Worm (Caenorhabditis elegans): Measurements from ENCODE around the gene bris-1.
A peak's percentile ranks its signal among the peaks of the same experiment; 100 is the strongest.

bris-1 gene

DNA sequence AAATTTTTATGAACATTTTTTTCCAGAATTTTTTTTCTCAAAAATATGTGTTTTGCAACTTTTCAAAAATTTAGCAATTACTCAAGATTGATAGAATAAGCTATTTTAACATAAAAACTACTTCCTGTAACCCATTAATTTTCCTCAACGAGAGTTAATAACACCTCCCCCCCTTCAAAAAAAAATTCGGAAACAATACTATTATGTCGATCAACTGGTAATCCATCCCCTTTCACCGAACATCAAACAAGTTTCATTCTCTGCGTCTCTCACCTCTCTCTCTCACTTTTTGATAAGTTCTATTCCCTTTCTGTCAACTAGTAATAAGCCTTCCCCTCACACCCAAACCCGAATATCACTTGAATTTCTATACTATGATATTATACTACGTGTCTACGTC, 35.2 kb downstream of the bris-1 start, which contains the start of gene glct-6:
Gene glct-6, plus strand, starts transcription at position 301 of the 400 bp plus-strand sequence.
- no peak for TF ChIP-seq lin-13 (tag; optimal IDR thresholded peaks at IDR 0.05)
- no peak for TF ChIP-seq ceh-83 (GFP tag; optimal IDR thresholded peaks at IDR 0.05)
- no peak for TF ChIP-seq lin-32 (GFP tag; optimal IDR thresholded peaks at IDR 0.05)

DNA sequence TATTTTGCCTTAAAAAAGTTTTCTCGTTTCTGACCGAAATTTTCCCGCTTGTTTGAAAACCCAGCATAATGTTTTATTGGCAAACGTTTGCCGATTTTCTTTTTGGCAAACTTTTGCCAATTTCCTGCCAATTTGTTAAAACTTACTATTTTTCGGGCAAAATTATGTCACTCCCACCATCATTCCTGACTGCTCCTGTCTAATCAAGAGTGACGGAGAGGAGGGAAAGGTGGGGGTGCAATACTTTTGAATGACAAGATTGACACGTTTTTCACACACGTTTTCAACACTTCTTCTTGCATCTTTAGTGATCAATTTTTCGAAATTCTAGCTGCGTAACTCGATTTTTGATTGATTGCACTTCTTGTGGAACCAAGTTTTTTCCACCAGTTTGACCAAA, 37.6 kb downstream of the bris-1 start:
- peak; percentile 58 for TF ChIP-seq unc-62 (GFP tag; optimal IDR thresholded peaks at IDR 0.05)
- no peak for TF ChIP-seq sptf-1 (tag; optimal IDR thresholded peaks at IDR 0.05)

DNA sequence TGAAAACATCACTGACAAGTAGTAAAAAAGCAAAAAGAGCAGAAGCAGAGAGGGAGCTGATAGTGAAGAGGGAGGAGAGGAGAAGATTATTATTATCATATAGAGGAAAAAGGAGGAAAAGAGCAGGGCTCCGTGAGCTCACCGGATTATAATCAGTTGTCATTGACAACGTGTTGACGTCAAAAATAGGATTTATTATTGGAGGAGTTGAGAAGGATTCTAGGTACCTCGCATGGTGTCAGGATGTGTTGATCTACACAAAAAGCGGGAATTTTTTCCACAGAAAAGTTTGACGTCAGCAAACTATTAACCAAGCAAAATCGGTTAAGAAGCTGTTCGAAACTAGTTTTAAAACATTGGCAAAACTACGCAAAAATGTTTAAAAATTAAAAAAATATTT, 45.0 kb downstream of the bris-1 start:
- TF ChIP-seq blmp-1 (tag; optimal IDR thresholded peaks at IDR 0.05) (no peak), mls-2 (tag; optimal IDR thresholded peaks at IDR 0.05) (no peak), pha-4 (tag; optimal IDR thresholded peaks at IDR 0.05) (no peak), M03D4.4 (tag; optimal IDR thresholded peaks at IDR 0.05) (no peak), ceh-39 (tag; optimal IDR thresholded peaks at IDR 0.05) (no peak), unc-120 (tag; optimal IDR thresholded peaks at IDR 0.05; ENCODE audit: poor library complexity, severe bottlenecking) (no peak)

DNA sequence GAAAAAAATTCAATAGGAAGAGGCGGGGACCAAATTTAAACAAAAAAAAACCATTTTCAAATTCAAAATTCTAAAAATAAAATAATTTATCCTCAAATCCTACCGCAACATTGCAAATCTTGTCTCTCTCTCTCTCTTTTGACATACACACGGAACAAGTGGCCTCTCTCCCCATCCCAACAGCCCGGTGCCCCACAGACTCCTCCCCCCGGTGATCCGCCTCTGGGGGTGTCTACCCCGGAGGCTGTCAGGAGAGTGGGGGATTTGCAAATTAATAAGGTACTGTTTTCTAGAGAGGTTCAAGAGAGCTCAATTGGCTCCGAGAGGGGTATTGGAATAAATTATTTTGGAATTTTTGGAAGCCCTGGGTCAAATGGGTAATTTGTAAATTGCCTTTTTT, 51.4 kb downstream of the bris-1 start:
- TF ChIP-seq hlh-1 (tag; optimal IDR thresholded peaks at IDR 0.05) (peak; percentile 57), nhr-28 (tag; optimal IDR thresholded peaks at IDR 0.05) (no peak), unc-39 (tag; optimal IDR thresholded peaks at IDR 0.05) (no peak), mls-2 (tag; optimal IDR thresholded peaks at IDR 0.05) (peak; percentile 6)

DNA sequence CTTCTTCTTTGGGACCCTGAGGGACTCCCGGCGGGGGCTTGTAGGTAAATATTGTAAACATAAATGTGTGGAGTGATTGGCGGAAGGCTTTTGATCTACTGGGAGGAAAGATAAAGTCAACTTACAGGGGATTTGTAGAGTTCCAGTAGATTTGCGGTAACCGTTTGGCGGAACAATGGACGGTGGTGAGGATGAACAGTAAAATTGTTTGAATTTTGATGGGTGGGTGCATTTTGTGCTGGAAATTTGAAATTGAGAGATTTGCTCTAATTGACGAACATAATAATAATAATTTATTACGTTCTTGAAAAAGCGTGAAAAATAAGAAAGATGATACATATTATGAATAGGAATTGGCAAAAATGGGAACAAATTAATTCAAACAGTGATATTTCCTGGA, 52.5 kb downstream of the bris-1 start, which contains the start of gene vab-2:
Gene vab-2, minus strand, starts transcription at position 238 of the 400 bp plus-strand sequence.
- TF ChIP-seq drap-1 (GFP tag; optimal IDR thresholded peaks at IDR 0.05) (no peak), ceh-83 (GFP tag; optimal IDR thresholded peaks at IDR 0.05) (peak; percentile 55), nhr-76 (tag; optimal IDR thresholded peaks at IDR 0.05) (no peak), zip-8 (tag; optimal IDR thresholded peaks at IDR 0.05) (no peak), mls-2 (tag; optimal IDR thresholded peaks at IDR 0.05) (no peak), mep-1 (tag; optimal IDR thresholded peaks at IDR 0.05) (peak; percentile 14), ces-1 (GFP tag; optimal IDR thresholded peaks at IDR 0.05) (no peak)

DNA sequence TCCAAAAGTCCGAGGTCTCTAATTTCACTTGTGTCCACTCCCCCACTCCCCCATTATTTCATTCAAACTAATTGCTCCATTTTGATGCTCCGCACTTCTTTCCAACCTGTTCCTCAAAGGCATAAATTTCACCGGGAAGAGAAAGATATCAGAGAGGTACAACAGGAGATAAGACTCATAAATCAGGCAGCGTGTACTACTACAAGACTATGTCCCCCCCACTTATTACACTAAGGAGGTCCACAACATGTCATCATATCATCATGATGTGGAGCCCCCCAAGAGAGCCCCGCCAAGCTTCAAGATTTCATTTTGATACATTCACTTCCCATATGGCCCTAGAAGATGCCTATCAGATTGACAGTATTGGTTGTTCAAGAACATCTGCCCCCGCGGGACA, 53.7 kb downstream of the bris-1 start:
- TF ChIP-seq blmp-1 (tag; optimal IDR thresholded peaks at IDR 0.05) (no peak), mab-5 (tag; optimal IDR thresholded peaks at IDR 0.05) (peak; percentile 82), elt-3 (tag; optimal IDR thresholded peaks at IDR 0.05) (no peak), nhr-76 (tag; optimal IDR thresholded peaks at IDR 0.05) (no peak), mls-2 (tag; optimal IDR thresholded peaks at IDR 0.05) (no peak), elt-1 (tag; optimal IDR thresholded peaks at IDR 0.05; ENCODE audit: borderline replicate concordance, insufficient read depth) (no peak), zip-8 (tag; optimal IDR thresholded peaks at IDR 0.05) (no peak), unc-120 (tag; optimal IDR thresholded peaks at IDR 0.05; ENCODE audit: poor library complexity, severe bottlenecking) (no peak), unc-62 (GFP tag; optimal IDR thresholded peaks at IDR 0.05) (peak; percentile 86), bed-3 (GFP tag; optimal IDR thresholded peaks at IDR 0.05) (no peak), snpc-4 (tag; optimal IDR thresholded peaks at IDR 0.05) (no peak), lin-13 (tag; optimal IDR thresholded peaks at IDR 0.05) (no peak), cnd-1 (tag; optimal IDR thresholded peaks at IDR 0.05) (peak; percentile 22), lin-32 (GFP tag; optimal IDR thresholded peaks at IDR 0.05) (no peak), nhr-237 (tag; optimal IDR thresholded peaks at IDR 0.05) (no peak)

DNA sequence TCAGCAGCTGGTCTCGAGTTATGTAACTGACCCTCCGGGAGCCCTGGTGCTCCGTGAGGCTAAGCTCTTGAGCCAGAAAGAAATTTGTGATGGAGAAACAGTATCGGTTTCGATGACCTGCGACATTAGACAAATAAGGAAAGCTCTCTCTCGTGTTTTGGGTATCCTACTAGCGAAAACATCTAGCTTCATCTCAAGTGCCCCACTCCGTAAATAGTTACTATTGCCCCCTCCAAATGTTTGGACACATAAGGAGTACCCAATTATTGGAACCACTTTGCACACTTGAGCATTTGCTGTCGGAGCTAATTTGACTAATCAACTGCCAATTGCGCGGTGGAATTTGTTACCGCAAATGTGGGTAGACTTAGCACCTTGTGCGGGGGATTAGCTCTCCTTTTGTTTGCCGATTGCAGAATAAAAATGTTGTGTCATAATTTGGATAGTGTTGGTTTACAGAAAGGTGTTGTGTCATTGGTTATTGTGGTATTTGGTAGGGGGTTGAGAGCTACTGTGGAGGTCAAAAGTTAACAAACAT, 55.0 kb downstream of the bris-1 start:
- TF ChIP-seq mls-2 (tag; optimal IDR thresholded peaks at IDR 0.05) (no peak), cnd-1 (tag; optimal IDR thresholded peaks at IDR 0.05) (no peak), nhr-237 (tag; optimal IDR thresholded peaks at IDR 0.05) (no peak), elt-3 (tag; optimal IDR thresholded peaks at IDR 0.05) (no peak), mab-5 (tag; optimal IDR thresholded peaks at IDR 0.05) (no peak), flh-1 (GFP tag; optimal IDR thresholded peaks at IDR 0.05) (no peak), unc-62 (GFP tag; optimal IDR thresholded peaks at IDR 0.05) (no peak), tbx-8 (GFP tag; optimal IDR thresholded peaks at IDR 0.05) (no peak), snpc-4 (tag; optimal IDR thresholded peaks at IDR 0.05) (no peak), lin-32 (GFP tag; optimal IDR thresholded peaks at IDR 0.05) (no peak), blmp-1 (tag; optimal IDR thresholded peaks at IDR 0.05) (no peak), ceh-39 (tag; optimal IDR thresholded peaks at IDR 0.05) (no peak), nhr-28 (tag; optimal IDR thresholded peaks at IDR 0.05) (no peak), pha-4 (tag; optimal IDR thresholded peaks at IDR 0.05) (no peak), ces-1 (GFP tag; optimal IDR thresholded peaks at IDR 0.05) (peak; percentile 71), ceh-83 (GFP tag; optimal IDR thresholded peaks at IDR 0.05) (no peak), nhr-12 (tag; optimal IDR thresholded peaks at IDR 0.05) (no peak), hlh-1 (tag; optimal IDR thresholded peaks at IDR 0.05) (no peak), nhr-76 (tag; optimal IDR thresholded peaks at IDR 0.05) (no peak), ztf-11 (tag; optimal IDR thresholded peaks at IDR 0.05) (peak; percentile 3), lin-13 (tag; optimal IDR thresholded peaks at IDR 0.05) (no peak), ham-2 (GFP tag; optimal IDR thresholded peaks at IDR 0.05) (no peak), M03D4.4 (tag; optimal IDR thresholded peaks at IDR 0.05) (no peak), unc-39 (tag; optimal IDR thresholded peaks at IDR 0.05) (no peak), nhr-2 (tag; optimal IDR thresholded peaks at IDR 0.05) (peak; percentile 88), zip-8 (tag; optimal IDR thresholded peaks at IDR 0.05) (peak; percentile 42), sem-2 (GFP tag; optimal IDR thresholded peaks at IDR 0.05) (no peak), bed-3 (GFP tag; optimal IDR thresholded peaks at IDR 0.05) (no peak)

All from whole organism, mixed stage, embryonic.